Fruit fly (Drosophila melanogaster) whole organism, embryonic: ENCODE data around the gene CG3448.
A peak's percentile ranks its signal among the peaks of the same experiment; 100 is the strongest.

Experiments used
- Abd-B ChIP-seq: fragments of 200-800 bp; sonication (Bioruptor generic); optimal IDR thresholded peaks from 2 replicates; lab custom pipeline; 2018; ENCODE audit warnings: missing biosample characterization, mild to moderate bottlenecking, missing genetic modification characterization, moderate library complexity
- CG11695 ChIP-seq: fragments of 200-800 bp; sonication (Bioruptor generic); IDR thresholded peaks from 3 replicates; pipeline ENCODE4 v1.3.6; 2022; ENCODE audit warnings: missing biosample characterization, missing genetic modification characterization
- CG12071 ChIP-seq: fragments of 200-800 bp; sonication (Bioruptor generic); optimal IDR thresholded peaks from 3 replicates; lab custom pipeline; 2018; ENCODE audit warnings: missing biosample characterization, mild to moderate bottlenecking, missing genetic modification characterization
- CG12155 ChIP-seq: fragments of 200-800 bp; sonication (Bioruptor generic); optimal IDR thresholded peaks from 3 replicates; lab custom pipeline; 2016; ENCODE audit warnings: missing biosample characterization, missing genetic modification characterization
- CG12391 ChIP-seq: fragments of 200-800 bp; sonication (Bioruptor generic); optimal IDR thresholded peaks from 3 replicates; lab custom pipeline; 2018; ENCODE audit warnings: missing biosample characterization, mild to moderate bottlenecking, missing genetic modification characterization, moderate library complexity
- CG12942 ChIP-seq: fragments of 200-800 bp; sonication (Bioruptor generic); optimal IDR thresholded peaks from 3 replicates; lab custom pipeline; 2016; ENCODE audit warnings: missing biosample characterization, missing genetic modification characterization
- CG13424 ChIP-seq: fragments of 200-800 bp; sonication (Bioruptor generic); optimal IDR thresholded peaks from 2 replicates; lab custom pipeline; 2019; ENCODE audit warnings: missing biosample characterization, mild to moderate bottlenecking, missing genetic modification characterization, moderate library complexity
- CG15601 ChIP-seq: fragments of 200-800 bp; sonication (Bioruptor generic); optimal IDR thresholded peaks from 3 replicates; lab custom pipeline; 2019; ENCODE audit warnings: missing biosample characterization, mild to moderate bottlenecking, missing genetic modification characterization, moderate library complexity
- CG1647 ChIP-seq: fragments of 200-800 bp; sonication (Bioruptor generic); optimal IDR thresholded peaks from 3 replicates; lab custom pipeline; 2016; ENCODE audit warnings: missing biosample characterization, missing genetic modification characterization
- CG17328 ChIP-seq: fragments of 200-800 bp; sonication (Bioruptor generic); IDR thresholded peaks from 2 replicates; pipeline ENCODE4 v1.3.6; 2022; ENCODE audit warnings: missing biosample characterization, missing genetic modification characterization
- CG17568 ChIP-seq: fragments of 200-800 bp; sonication (Bioruptor generic); optimal IDR thresholded peaks from 2 replicates; lab custom pipeline; 2018; ENCODE audit warnings: missing biosample characterization, mild to moderate bottlenecking, missing genetic modification characterization, moderate library complexity
- CG18011 ChIP-seq: fragments of 200-800 bp; sonication (Bioruptor generic); optimal IDR thresholded peaks from 2 replicates; lab custom pipeline; 2017; ENCODE audit warnings: missing biosample characterization, missing genetic modification characterization, mild to moderate bottlenecking, moderate library complexity, missing genotype
- CG2116 ChIP-seq: fragments of 200-800 bp; sonication (Bioruptor generic); optimal IDR thresholded peaks from 3 replicates; lab custom pipeline; 2018; ENCODE audit warnings: missing biosample characterization, mild to moderate bottlenecking, missing genetic modification characterization
- CG2120 ChIP-seq: fragments of 200-800 bp; sonication (Bioruptor generic); optimal IDR thresholded peaks from 3 replicates; lab custom pipeline; 2016; ENCODE audit warnings: missing biosample characterization, missing genetic modification characterization
- CG2129 ChIP-seq: fragments of 200-800 bp; sonication (Bioruptor generic); IDR thresholded peaks from 2 replicates; pipeline ENCODE4 v1.3.6; 2022; ENCODE audit warnings: missing biosample characterization, missing genetic modification characterization; ENCODE audit not compliant: partially characterized antibody
- CG30403 ChIP-seq: fragments of 200-800 bp; sonication (Bioruptor generic); optimal IDR thresholded peaks from 3 replicates; lab custom pipeline; 2016; ENCODE audit warnings: missing biosample characterization, missing genetic modification characterization
- CG32532 ChIP-seq: fragments of 200-800 bp; sonication (Bioruptor generic); IDR thresholded peaks from 2 replicates; pipeline ENCODE4 v1.3.6; 2022; ENCODE audit warnings: missing biosample characterization, missing genetic modification characterization
- CG4424 ChIP-seq: fragments of 200-800 bp; sonication (Bioruptor generic); optimal IDR thresholded peaks from 3 replicates; lab custom pipeline; 2016; ENCODE audit warnings: missing biosample characterization, missing genetic modification characterization
- CG4707 ChIP-seq: fragments of 200-800 bp; sonication (Bioruptor generic); optimal IDR thresholded peaks from 2 replicates; lab custom pipeline; 2018; ENCODE audit warnings: missing biosample characterization, mild to moderate bottlenecking, missing genetic modification characterization, moderate library complexity
- CG4820 ChIP-seq: fragments of 200-800 bp; sonication (Bioruptor generic); optimal IDR thresholded peaks from 3 replicates; lab custom pipeline; 2016; ENCODE audit warnings: missing biosample characterization, missing genetic modification characterization
- CG5180 ChIP-seq: fragments of 200-800 bp; sonication (Bioruptor generic); optimal IDR thresholded peaks from 3 replicates; lab custom pipeline; 2017; ENCODE audit warnings: missing biosample characterization, missing genetic modification characterization, mild to moderate bottlenecking, moderate library complexity, missing genetic modification reagents
- CG5953 ChIP-seq: fragments of 200-800 bp; sonication (Bioruptor generic); IDR thresholded peaks from 2 replicates; pipeline ENCODE4 v1.3.6; 2022; ENCODE audit warnings: missing biosample characterization, missing genetic modification characterization
- Dip3 ChIP-seq: fragments of 200-800 bp; sonication (Bioruptor generic); optimal IDR thresholded peaks from 3 replicates; lab custom pipeline; 2016; ENCODE audit warnings: missing biosample characterization, missing genetic modification characterization
- HLH3B ChIP-seq: fragments of 200-800 bp; sonication (Bioruptor generic); IDR thresholded peaks from 2 replicates; pipeline ENCODE4 v1.3.6; 2022; ENCODE audit warnings: missing biosample characterization, missing genetic modification characterization
- Hsf ChIP-seq: fragments of 200-800 bp; sonication (Bioruptor generic); optimal IDR thresholded peaks from 3 replicates; lab custom pipeline; 2016; ENCODE audit warnings: missing biosample characterization, missing genetic modification characterization
- NFAT ChIP-seq: fragments of 200-800 bp; sonication (Bioruptor generic); IDR thresholded peaks from 2 replicates; pipeline ENCODE4 v1.3.6; 2022; ENCODE audit warnings: missing biosample characterization, missing genetic modification characterization
- Poxn ChIP-seq: fragments of 200-800 bp; sonication (Bioruptor generic); IDR thresholded peaks from 2 replicates; pipeline ENCODE4 v1.3.6; 2022; ENCODE audit warnings: missing biosample characterization, missing genetic modification characterization
- Ravus ChIP-seq: fragments of 200-800 bp; sonication (Bioruptor generic); IDR thresholded peaks from 2 replicates; pipeline ENCODE4 v1.3.6; 2022; ENCODE audit warnings: missing biosample characterization, missing genetic modification characterization
- Stat92E ChIP-seq, 3 experiments: fragments of >200 bp in 2 of 3; fragments of 200-800 bp in 1 of 3; sonication (Bioruptor generic) in 1 of 3; optimal IDR thresholded peaks; 2 replicates each; lab custom pipeline; 2017 to 2019; ENCODE audit warnings: missing biosample characterization in 3 of 3, missing genetic modification characterization in 3 of 3, mild to moderate bottlenecking in 1 of 3, moderate library complexity in 1 of 3
- Usf ChIP-seq: fragments of 200-800 bp; sonication (Bioruptor generic); optimal IDR thresholded peaks from 2 replicates; lab custom pipeline; 2017; ENCODE audit warnings: missing genotype, missing biosample characterization, missing genetic modification characterization
- ab ChIP-seq: fragments of 200-800 bp; sonication (Bioruptor generic); optimal IDR thresholded peaks from 2 replicates; lab custom pipeline; 2016; ENCODE audit warnings: missing biosample characterization, missing genetic modification characterization
- al ChIP-seq: fragments of 200-800 bp; sonication (Bioruptor generic); IDR thresholded peaks from 2 replicates; pipeline ENCODE4 v1.3.6; 2022; ENCODE audit warnings: missing biosample characterization, missing genetic modification characterization
- ase ChIP-seq: fragments of 200-800 bp; sonication (Bioruptor generic); IDR thresholded peaks from 3 replicates; pipeline ENCODE4 v1.3.6; 2022; ENCODE audit warnings: missing biosample characterization, missing genetic modification characterization
- chm ChIP-seq: fragments of 200-800 bp; sonication (Bioruptor generic); IDR thresholded peaks from 2 replicates; pipeline ENCODE4 v1.3.6; 2022; ENCODE audit warnings: missing biosample characterization, missing genetic modification characterization
- dan ChIP-seq: fragments of 200-800 bp; sonication (Bioruptor generic); IDR thresholded peaks from 2 replicates; pipeline ENCODE4 v1.3.6; 2022; ENCODE audit warnings: missing biosample characterization, missing genetic modification characterization
- ftz-f1 ChIP-seq: fragments of 200-800 bp; sonication (Bioruptor generic); optimal IDR thresholded peaks from 2 replicates; lab custom pipeline; 2016; ENCODE audit warnings: missing biosample characterization, missing genetic modification characterization
- gcm ChIP-seq: fragments of 200-800 bp; sonication (Bioruptor generic); optimal IDR thresholded peaks from 2 replicates; lab custom pipeline; 2019; ENCODE audit warnings: missing biosample characterization, mild to moderate bottlenecking, missing genetic modification characterization, moderate library complexity
- grn ChIP-seq: fragments of 200-800 bp; sonication (Bioruptor generic); optimal IDR thresholded peaks from 3 replicates; lab custom pipeline; 2017; ENCODE audit warnings: missing biosample characterization, missing genetic modification characterization
- kah ChIP-seq: fragments of 200-800 bp; sonication (Bioruptor generic); optimal IDR thresholded peaks from 2 replicates; lab custom pipeline; 2018; ENCODE audit warnings: missing biosample characterization, mild to moderate bottlenecking, missing genetic modification characterization
- lov ChIP-seq, 2 experiments: fragments of 200-800 bp in 1 of 2; fragments of >200 bp in 1 of 2; sonication (Bioruptor generic) in 1 of 2; IDR thresholded peaks in 1 of 2; optimal IDR thresholded peaks in 1 of 2; 2 replicates in 1 of 2; 3 replicates in 1 of 2; pipeline versions ENCODE4 v1.3.6 to Lab custom; 2017 to 2022; ENCODE audit warnings: missing biosample characterization in 1 of 2, missing genetic modification characterization in 1 of 2
- ro ChIP-seq: fragments of 200-800 bp; sonication (Bioruptor generic); IDR thresholded peaks from 2 replicates; pipeline ENCODE4 v1.3.6; 2022; ENCODE audit warnings: missing biosample characterization, missing genetic modification characterization
- salm ChIP-seq: fragments of 200-800 bp; sonication (Bioruptor generic); optimal IDR thresholded peaks from 2 replicates; lab custom pipeline; 2018; ENCODE audit warnings: missing biosample characterization, mild to moderate bottlenecking, missing genetic modification characterization
- scrt ChIP-seq: fragments of 200-800 bp; sonication (Bioruptor generic); optimal IDR thresholded peaks from 2 replicates; lab custom pipeline; 2018; ENCODE audit warnings: missing biosample characterization, mild to moderate bottlenecking, missing genetic modification characterization, moderate library complexity
- sens ChIP-seq: fragments of 200-800 bp; sonication (Bioruptor generic); peaks from one replicate; lab custom pipeline; 2016; ENCODE audit warnings: missing biosample characterization, missing genetic modification characterization
- sisA ChIP-seq: fragments of 200-800 bp; sonication (Bioruptor generic); IDR thresholded peaks from 2 replicates; pipeline ENCODE4 v1.3.6; 2022; ENCODE audit warnings: missing biosample characterization, missing genetic modification characterization
- unpg ChIP-seq: fragments of 200-800 bp; sonication (Bioruptor generic); optimal IDR thresholded peaks from 3 replicates; lab custom pipeline; 2018; ENCODE audit warnings: missing biosample characterization, mild to moderate bottlenecking, missing genetic modification characterization, moderate library complexity
- usp ChIP-seq: fragments of >200 bp; optimal IDR thresholded peaks from 2 replicates; lab custom pipeline; 2017; ENCODE audit warnings: missing biosample characterization, missing genetic modification characterization
- zfh1 ChIP-seq: fragments of 200-800 bp; sonication (Bioruptor generic); IDR thresholded peaks from 3 replicates; pipeline ENCODE4 v1.3.6; 2022; ENCODE audit warnings: missing biosample characterization, missing genetic modification characterization

CG3448 gene

dm6 chr3L:9420054-9420818, 31.1 kb downstream of the CG3448 start (continued):
- TF ChIP-seq NFAT (GFP tag; lab: Robert Waterston, UW) (no peak), unpg (peak; percentile 62), Usf (GFP tag; lab: Kevin White, UChicago) (no peak), salm (tag; lab: Kevin White, UChicago) (peak; percentile 23), sens (GFP tag; lab: Kevin White, UChicago) (peak; percentile 87), CG4820 (GFP tag; lab: Kevin White, UChicago) (no peak), CG4424 (GFP tag; lab: Kevin White, UChicago) (peak; percentile 51), usp (GFP tag; lab: Kevin White, UChicago) (no peak), CG1647 (GFP tag; lab: Kevin White, UChicago) (peak; percentile 22), CG12942 (GFP tag; lab: Kevin White, UChicago) (peak; percentile 4), zfh1 (GFP tag; lab: Robert Waterston, UW) (0 out of 3 replicates have a peak, but pooled peaks have one; percentile 16), CG11695 (GFP tag; lab: Robert Waterston, UW) (peak; percentile 74; the same call in 2 of the 3 replicates), al (GFP tag; lab: Robert Waterston, UW) (no peak), CG12391 (peak; percentile 52), ro (GFP tag; lab: Robert Waterston, UW) (no peak), ab (no peak), CG18011 (no peak), CG2116 (no peak), sisA (GFP tag; lab: Robert Waterston, UW) (peak; percentile 53; the same call in 1 of the 2 replicates), gcm (GFP tag; lab: Kevin White, UChicago) (no peak), dan (GFP tag; lab: Robert Waterston, UW) (no peak), Stat92E (GFP tag; optimal IDR thresholded peaks at IDR 0.05; lab: Kevin White, UChicago) (no peak), CG17568 (GFP tag; lab: Kevin White, UChicago) (peak; percentile 29)
- TF ChIP-seq, all 482 proteins: peak for 180

dm6 chr3L:9419328-9419727, 32.0 kb downstream of the CG3448 start:
- TF ChIP-seq kah (GFP tag; lab: Kevin White, UChicago) (no peak), CG2129 (no peak), CG30403 (GFP tag; lab: Kevin White, UChicago) (no peak), Abd-B (GFP tag; lab: Kevin White, UChicago) (no peak), CG13424 (no peak), scrt (GFP tag; lab: Kevin White, UChicago) (no peak), lov (optimal IDR thresholded peaks at IDR 0.05; lab: Kevin White, UChicago) (no peak), lov (GFP tag; IDR thresholded peaks at IDR 0.05; lab: Robert Waterston, UW) (no peak), Dip3 (GFP tag; lab: Kevin White, UChicago) (no peak), CG4707 (GFP tag; lab: Kevin White, UChicago) (no peak), HLH3B (0 out of 2 replicates have a peak, but pooled peaks have one; percentile 6), CG2120 (no peak), sisA (GFP tag; lab: Robert Waterston, UW) (peak; percentile 32; the same call in 1 of the 2 replicates), CG12155 (GFP tag; lab: Kevin White, UChicago) (no peak), CG5953 (GFP tag; lab: Robert Waterston, UW) (0 out of 2 replicates have a peak, but pooled peaks have one; percentile 50), ftz-f1 (GFP tag; lab: Kevin White, UChicago) (no peak), CG11695 (GFP tag; lab: Robert Waterston, UW) (peak; percentile 40; the same call in 1 of the 3 replicates), Ravus (no peak), CG12071 (GFP tag; lab: Kevin White, UChicago) (no peak), Hsf (GFP tag; lab: Kevin White, UChicago) (no peak), CG5180 (GFP tag; lab: Kevin White, UChicago) (no peak), ase (GFP tag; lab: Robert Waterston, UW) (0 out of 3 replicates have a peak, but pooled peaks have one; percentile 10), CG17328 (GFP tag; lab: Robert Waterston, UW) (0 out of 2 replicates have a peak, but pooled peaks have one; percentile 33), chm (GFP tag; lab: Robert Waterston, UW) (0 out of 2 replicates have a peak, but pooled peaks have one; percentile 16), Poxn (no peak), grn (GFP tag; lab: Kevin White, UChicago) (no peak), CG32532 (GFP tag; lab: Robert Waterston, UW) (0 out of 2 replicates have a peak, but pooled peaks have one; percentile 9), CG15601 (no peak)
